Fruit fly (Drosophila melanogaster): ENCODE data around the gene CG14073.

CG14073 gene

DNA sequence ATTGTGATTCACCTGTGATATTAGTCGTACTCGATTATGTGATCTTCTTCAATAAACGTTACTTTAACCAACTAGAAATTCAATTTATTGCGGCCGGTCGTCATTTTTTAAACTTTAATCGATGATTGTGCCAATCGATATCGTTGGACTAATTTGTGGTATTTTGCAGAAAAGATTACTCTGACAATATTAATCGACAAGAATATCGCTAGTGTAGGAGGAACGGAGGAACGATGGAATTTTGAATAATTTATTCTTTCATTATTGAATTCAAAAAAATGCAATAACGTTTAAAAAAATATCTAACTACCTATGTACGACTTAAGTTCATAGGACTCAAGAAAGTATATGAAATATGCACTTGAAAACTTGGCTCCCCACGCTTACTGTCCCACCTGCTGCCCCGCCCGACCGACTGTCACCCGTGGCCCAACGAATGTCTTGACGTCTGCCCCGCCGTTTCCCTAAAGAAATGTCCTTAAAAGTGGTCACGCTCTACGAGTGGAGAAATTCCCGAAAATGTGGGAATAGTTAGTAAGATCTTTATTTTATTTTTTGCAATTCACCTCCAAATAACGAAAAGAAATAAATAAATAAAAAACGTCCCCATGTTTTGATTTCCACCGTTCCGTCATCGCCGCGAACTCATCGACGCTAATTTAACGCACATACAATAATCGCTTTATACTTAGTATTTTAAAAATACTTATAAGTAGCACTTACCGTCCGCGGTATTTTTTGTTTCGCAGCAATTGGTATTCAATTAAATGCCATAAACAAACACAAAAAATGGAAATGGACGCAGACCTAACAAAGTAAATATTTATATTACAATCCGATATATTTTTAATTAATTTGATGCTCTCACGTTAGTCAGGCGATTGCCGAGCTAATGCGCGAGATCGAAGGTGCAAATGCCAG is 45.2 kb upstream of the CG14073 start, which contains the start of gene CG14074 (continued):
- TF ChIP-seq MBD-R2 (GFP tag; IDR thresholded peaks at IDR 0.05) (peak; percentile 56), HLH4C (GFP tag; IDR thresholded peaks at IDR 0.05; ENCODE audit: partially characterized antibody) (peak; percentile 59; the same call in 2 of the 3 replicates), CG9797 (GFP tag; optimal IDR thresholded peaks at IDR 0.05) (peak; percentile 18), schlank (tag; optimal IDR thresholded peaks at IDR 0.05) (no peak), CG34224 (GFP tag; IDR thresholded peaks at IDR 0.05; ENCODE audit: partially characterized antibody) (peak; percentile 59), oc (tag; optimal IDR thresholded peaks at IDR 0.05) (no peak), CG4360 (GFP tag; IDR thresholded peaks at IDR 0.05) (no peak), CG8290 (GFP tag; optimal IDR thresholded peaks at IDR 0.05) (peak; percentile 12), CG8290 (tag; optimal IDR thresholded peaks at IDR 0.05) (peak; percentile 59 to 72), tna (GFP tag; IDR thresholded peaks at IDR 0.05; ENCODE audit: partially characterized antibody) (peak; percentile 37; the same call in 1 of the 2 replicates), CG8281 (tag; optimal IDR thresholded peaks at IDR 0.05) (no peak), sima (GFP tag; optimal IDR thresholded peaks at IDR 0.05) (no peak), chinmo (GFP tag; IDR thresholded peaks at IDR 0.05; ENCODE audit: partially characterized antibody) (peak; percentile 61; the same call in 2 of the 4 replicates), stwl (tag; optimal IDR thresholded peaks at IDR 0.05) (peak; percentile 48), Bdp1 (GFP tag; optimal IDR thresholded peaks at IDR 0.05) (no peak), CG2129 (GFP tag; IDR thresholded peaks at IDR 0.05; ENCODE audit: partially characterized antibody) (peak; percentile 13; the same call in 1 of the 2 replicates), Myb (GFP tag; optimal IDR thresholded peaks at IDR 0.05) (peak; percentile 30), pfk (GFP tag; optimal IDR thresholded peaks at IDR 0.05) (peak; percentile 90), vnd (GFP tag; IDR thresholded peaks at IDR 0.05; ENCODE audit: partially characterized antibody) (peak; percentile 42; the same call in 1 of the 3 replicates), unc-4 (GFP tag; IDR thresholded peaks at IDR 0.05; ENCODE audit: partially characterized antibody) (peak; percentile 64), phol (tag; optimal IDR thresholded peaks at IDR 0.05) (peak; percentile 6), Scr (GFP tag; IDR thresholded peaks at IDR 0.05; ENCODE audit: partially characterized antibody) (peak; percentile 66), CG15514 (GFP tag; optimal IDR thresholded peaks at IDR 0.05) (peak; percentile 2), Doc3 (GFP tag; IDR thresholded peaks at IDR 0.05; ENCODE audit: partially characterized antibody) (peak; percentile 44; the same call in 1 of the 3 replicates), E2f2 (GFP tag; IDR thresholded peaks at IDR 0.05) (peak; percentile 84), CG7963 (GFP tag; IDR thresholded peaks at IDR 0.05; ENCODE audit: partially characterized antibody) (peak; percentile 68), CG12659 (GFP tag; optimal IDR thresholded peaks at IDR 0.05) (peak; percentile 44), CG6791 (GFP tag; IDR thresholded peaks at IDR 0.05; ENCODE audit: partially characterized antibody) (peak; percentile 78), CG1603 (tag; optimal IDR thresholded peaks at IDR 0.05) (peak; percentile 63), Kr (GFP tag; optimal IDR thresholded peaks at IDR 0.05) (no peak), Asciz (GFP tag; optimal IDR thresholded peaks at IDR 0.05) (no peak), Ets65A (GFP tag) (peak; percentile 43), BtbVII (GFP tag; optimal IDR thresholded peaks at IDR 0.05) (no peak), zen2 (GFP tag; IDR thresholded peaks at IDR 0.05; ENCODE audit: partially characterized antibody) (peak; percentile 81), pzg (GFP tag; optimal IDR thresholded peaks at IDR 0.05) (peak; percentile 48), CG2116 (GFP tag; optimal IDR thresholded peaks at IDR 0.05) (peak; percentile 72), BEAF-32 (GFP tag; optimal IDR thresholded peaks at IDR 0.05) (peak; percentile 74), inv (GFP tag; IDR thresholded peaks at IDR 0.05; ENCODE audit: partially characterized antibody) (peak; percentile 57), Hsf (GFP tag; optimal IDR thresholded peaks at IDR 0.05) (peak; percentile 7), row (GFP tag; IDR thresholded peaks at IDR 0.05) (peak; percentile 45; the same call in 2 of the 3 replicates), MESR4 (GFP tag; optimal IDR thresholded peaks at IDR 0.05) (peak; percentile 47), CG17361 (GFP tag; IDR thresholded peaks at IDR 0.05) (0 out of 3 replicates have a peak, but pooled peaks have one; percentile 36), CG13287 (GFP tag; IDR thresholded peaks at IDR 0.05; ENCODE audit: partially characterized antibody) (peak; percentile 56), CG4617 (GFP tag; optimal IDR thresholded peaks at IDR 0.05; ENCODE audit: borderline replicate concordance) (peak; percentile 13), nau (GFP tag; optimal IDR thresholded peaks at IDR 0.05) (no peak)

Measured in whole organism, embryonic.